Fruit fly (Drosophila melanogaster): ENCODE data around the gene CG1737.

CG1737 gene

DNA sequence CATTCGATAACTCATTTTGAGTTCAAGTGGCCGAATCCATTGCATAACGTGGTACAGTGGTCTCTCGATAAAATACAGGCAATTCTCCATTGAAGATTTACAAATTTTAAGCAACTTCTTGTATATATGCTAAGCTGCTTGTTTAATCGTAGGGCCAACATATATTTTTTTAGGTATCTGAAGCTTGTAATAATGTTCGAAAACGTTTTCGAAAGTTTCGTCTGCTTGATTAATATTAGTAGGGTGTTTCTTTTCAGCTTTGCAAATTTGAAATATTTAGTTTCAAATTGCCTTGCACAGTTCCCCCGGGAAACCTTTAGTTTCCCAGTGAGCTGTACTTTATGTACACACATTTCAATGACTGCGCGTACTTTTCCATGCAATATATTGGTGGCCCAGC, 29.3 kb downstream of the CG1737 start (continued):
- TF ChIP-seq grau (tag; optimal IDR thresholded peaks at IDR 0.05) (peak; percentile 61), Med (GFP tag) (peak; percentile 45), CG10366 (GFP tag; IDR thresholded peaks at IDR 0.05) (no peak), Hr51 (GFP tag; optimal IDR thresholded peaks at IDR 0.05) (peak in 1 of 2 experiments; percentile 16), CG1832 (GFP tag; optimal IDR thresholded peaks at IDR 0.05) (no peak), Sry-δ (GFP tag; optimal IDR thresholded peaks at IDR 0.05) (no peak), tgo (GFP tag; IDR thresholded peaks at IDR 0.05) (no peak), wdn (GFP tag; IDR thresholded peaks at IDR 0.05) (no peak), Myb (GFP tag; optimal IDR thresholded peaks at IDR 0.05) (no peak), CG2678 (tag; optimal IDR thresholded peaks at IDR 0.05) (peak; percentile 34), bsh (GFP tag; optimal IDR thresholded peaks at IDR 0.05) (peak in 1 of 2 experiments; percentile 13), CG6272 (GFP tag; IDR thresholded peaks at IDR 0.05) (no peak), CG14050 (GFP tag; IDR thresholded peaks at IDR 0.05) (no peak), slbo (GFP tag; IDR thresholded peaks at IDR 0.05) (0 out of 2 replicates have a peak, but pooled peaks have one; percentile 12), phol (tag; optimal IDR thresholded peaks at IDR 0.05) (peak; percentile 32), dpn (GFP tag; optimal IDR thresholded peaks at IDR 0.05) (peak in 1 of 2 experiments; percentile 6), CG4730 (GFP tag; IDR thresholded peaks at IDR 0.05) (no peak), dmrt99B (tag; optimal IDR thresholded peaks at IDR 0.05) (peak; percentile 44), CG7839 (tag; optimal IDR thresholded peaks at IDR 0.05) (peak; percentile 34), sens (GFP tag) (peak; percentile 75), stc (GFP tag; IDR thresholded peaks at IDR 0.05) (no peak), Oli (tag; optimal IDR thresholded peaks at IDR 0.05) (peak; percentile 40), ind (GFP tag; optimal IDR thresholded peaks at IDR 0.05) (peak; percentile 16), lilli (GFP tag; optimal IDR thresholded peaks at IDR 0.05) (no peak), row (GFP tag; IDR thresholded peaks at IDR 0.05) (peak; percentile 28; the same call in 2 of the 3 replicates), CG14860 (GFP tag; IDR thresholded peaks at IDR 0.05; ENCODE audit: partially characterized antibody) (no peak), Nf-YB (GFP tag; optimal IDR thresholded peaks at IDR 0.05) (no peak), CoRest (tag; optimal IDR thresholded peaks at IDR 0.05) (peak; percentile 36), CG9609 (GFP tag; optimal IDR thresholded peaks at IDR 0.05) (no peak), toy (GFP tag; IDR thresholded peaks at IDR 0.05) (no peak), Ssrp (tag; optimal IDR thresholded peaks at IDR 0.05) (peak; percentile 3), Ets65A (GFP tag) (no peak), pita (GFP tag; optimal IDR thresholded peaks at IDR 0.05) (no peak), Atf3 (GFP tag; optimal IDR thresholded peaks at IDR 0.05) (no peak), fu2 (GFP tag; optimal IDR thresholded peaks at IDR 0.05) (no peak), CG17359 (tag; optimal IDR thresholded peaks at IDR 0.05) (peak; percentile 27), CG14710 (tag; optimal IDR thresholded peaks at IDR 0.05) (no peak), E2f2 (GFP tag; IDR thresholded peaks at IDR 0.05) (no peak), bbx (GFP tag; IDR thresholded peaks at IDR 0.05; ENCODE audit: partially characterized antibody) (no peak), CG10321 (GFP tag; IDR thresholded peaks at IDR 0.05) (no peak), Kr (GFP tag; optimal IDR thresholded peaks at IDR 0.05) (no peak), gce (GFP tag; IDR thresholded peaks at IDR 0.05) (no peak), CG11504 (tag; optimal IDR thresholded peaks at IDR 0.05) (peak; percentile 31), CG13424 (tag; optimal IDR thresholded peaks at IDR 0.05) (peak; percentile 33), CG12104 (GFP tag; optimal IDR thresholded peaks at IDR 0.05) (no peak), Doc2 (GFP tag; IDR thresholded peaks at IDR 0.05) (no peak), CG11456 (GFP tag; IDR thresholded peaks at IDR 0.05) (no peak)
